Fruit fly (Drosophila melanogaster): ENCODE measurements around the gene GATAd.

GATAd gene

dm6 chr2L:10387869-10388726 lies 54.6 kb downstream of the GATAd start, which contains the start of gene da (continued):
- peak; percentile 52 for TF ChIP-seq unpg (GFP tag; optimal IDR thresholded peaks at IDR 0.05)
- TF ChIP-seq CG17361 (GFP tag; IDR thresholded peaks at IDR 0.05) = peak; percentile 58; the same call in 1 of the 3 replicates
- TF ChIP-seq Deaf1 (tag; optimal IDR thresholded peaks at IDR 0.05) = peak; percentile 98
- peak; percentile 73 for TF ChIP-seq nmo (GFP tag; optimal IDR thresholded peaks at IDR 0.05)
- peak in 1 of 2 experiments; percentile 55 for TF ChIP-seq crp (GFP tag; optimal IDR thresholded peaks at IDR 0.05)
- TF ChIP-seq CG43689 (GFP tag; IDR thresholded peaks at IDR 0.05) = no peak
- peak; percentile 47; the same call in 1 of the 3 replicates for TF ChIP-seq Opbp (GFP tag; IDR thresholded peaks at IDR 0.05; ENCODE audit: partially characterized antibody)
- peak; percentile 59 for TF ChIP-seq da (GFP tag; optimal IDR thresholded peaks at IDR 0.05)
- peak; percentile 54; the same call in 1 of the 2 replicates for TF ChIP-seq unc-4 (GFP tag; IDR thresholded peaks at IDR 0.05; ENCODE audit: partially characterized antibody)
- TF ChIP-seq tin (GFP tag; optimal IDR thresholded peaks at IDR 0.05) = peak; percentile 62
- TF ChIP-seq CG2120 (GFP tag; optimal IDR thresholded peaks at IDR 0.05) = peak; percentile 79
- TF ChIP-seq CG9215 (GFP tag; IDR thresholded peaks at IDR 0.05) = no peak
- peak; percentile 25 for TF ChIP-seq CG7556 (GFP tag; optimal IDR thresholded peaks at IDR 0.05)
- TF ChIP-seq sens-2 (GFP tag; IDR thresholded peaks at IDR 0.05) = no peak
- TF ChIP-seq run (tag; optimal IDR thresholded peaks at IDR 0.05) = no peak
- TF ChIP-seq CG3163 (GFP tag; optimal IDR thresholded peaks at IDR 0.05) = no peak
- TF ChIP-seq esg (GFP tag; conservative IDR thresholded peaks at IDR 0.05) = peak; percentile 36; the same call in 1 of the 2 replicates
- TF ChIP-seq CG14965 (GFP tag; optimal IDR thresholded peaks at IDR 0.05; ENCODE audit: borderline replicate concordance) = no peak
- no peak for TF ChIP-seq Vsx1 (GFP tag; optimal IDR thresholded peaks at IDR 0.05)
- TF ChIP-seq eyg (GFP tag; optimal IDR thresholded peaks at IDR 0.05) = no peak
- TF ChIP-seq dmrt11E (tag; optimal IDR thresholded peaks at IDR 0.05) = peak; percentile 65
- TF ChIP-seq CG3838 (GFP tag; optimal IDR thresholded peaks at IDR 0.05) = no peak
- peak; percentile 49 for TF ChIP-seq Hmx (GFP tag; optimal IDR thresholded peaks at IDR 0.05)
- peak; percentile 13; the same call in 1 of the 2 replicates for TF ChIP-seq tna (GFP tag; IDR thresholded peaks at IDR 0.05; ENCODE audit: partially characterized antibody)
- peak; percentile 52 for TF ChIP-seq CG10209 (GFP tag; optimal IDR thresholded peaks at IDR 0.05)
- peak; percentile 49; the same call in 1 of the 3 replicates for TF ChIP-seq ken (GFP tag; IDR thresholded peaks at IDR 0.05)
- TF ChIP-seq Lhr (GFP tag; optimal IDR thresholded peaks at IDR 0.05) = peak; percentile 23
- peak; percentile 26 for TF ChIP-seq Fer1 (GFP tag; optimal IDR thresholded peaks at IDR 0.05)
- TF ChIP-seq Stat92E (GFP tag; optimal IDR thresholded peaks at IDR 0.05) = no peak
- TF ChIP-seq luna (GFP tag; optimal IDR thresholded peaks at IDR 0.05) = no peak
- TF ChIP-seq Atf3 (GFP tag; optimal IDR thresholded peaks at IDR 0.05) = peak; percentile 72
- peak; percentile 64 for TF ChIP-seq fd96Cb (tag; optimal IDR thresholded peaks at IDR 0.05)
- peak; percentile 64 for TF ChIP-seq CG10654 (GFP tag; optimal IDR thresholded peaks at IDR 0.05)
- TF ChIP-seq slou (GFP tag; optimal IDR thresholded peaks at IDR 0.05) = no peak
- peak; percentile 59 for TF ChIP-seq Scr (GFP tag; IDR thresholded peaks at IDR 0.05; ENCODE audit: partially characterized antibody)
- no peak for TF ChIP-seq bab2 (GFP tag; optimal IDR thresholded peaks at IDR 0.05)
- no peak; the same call in 2 of the 3 replicates for TF ChIP-seq vnd (GFP tag; IDR thresholded peaks at IDR 0.05; ENCODE audit: partially characterized antibody)
- TF ChIP-seq CG11247 (GFP tag; IDR thresholded peaks at IDR 0.05) = peak; percentile 54; the same call in 1 of the 2 replicates
- no peak for TF ChIP-seq dan (GFP tag; IDR thresholded peaks at IDR 0.05)
- no peak for TF ChIP-seq yki (optimal IDR thresholded peaks at IDR 0.05)
- no peak for TF ChIP-seq hth (optimal IDR thresholded peaks at IDR 0.05)
- peak; percentile 43 for TF ChIP-seq CrebB (tag; optimal IDR thresholded peaks at IDR 0.05)
- no peak for TF ChIP-seq hb (GFP tag; IDR thresholded peaks at IDR 0.05; ENCODE audit: partially characterized antibody)
- TF ChIP-seq Six4 (GFP tag; optimal IDR thresholded peaks at IDR 0.05) = peak; percentile 15
- TF ChIP-seq maf-S (GFP tag; optimal IDR thresholded peaks at IDR 0.05) = peak; percentile 42
- TF ChIP-seq CG9437 (GFP tag; optimal IDR thresholded peaks at IDR 0.05) = peak; percentile 43
- no peak for TF ChIP-seq corto (GFP tag; optimal IDR thresholded peaks at IDR 0.05)
- no peak for TF ChIP-seq Poxn (GFP tag; IDR thresholded peaks at IDR 0.05)

Data from whole organism, embryonic.